Fruit fly (Drosophila melanogaster): ENCODE data around the gene CG9743.

- TF ChIP-seq Hr78 (GFP tag; optimal IDR thresholded peaks at IDR 0.05) (no peak), jim (GFP tag; optimal IDR thresholded peaks at IDR 0.05) (no peak), fru (GFP tag; optimal IDR thresholded peaks at IDR 0.05) (no peak), lola (GFP tag; optimal IDR thresholded peaks at IDR 0.05) (no peak), usp (GFP tag; optimal IDR thresholded peaks at IDR 0.05) (no peak), Sp1 (GFP tag; optimal IDR thresholded peaks at IDR 0.05) (no peak), Abd-B (GFP tag; optimal IDR thresholded peaks at IDR 0.05) (no peak), dsf (GFP tag; optimal IDR thresholded peaks at IDR 0.05; ENCODE audit: borderline replicate concordance) (no peak), HLH106 (tag; optimal IDR thresholded peaks at IDR 0.05) (no peak), psq (GFP tag; optimal IDR thresholded peaks at IDR 0.05) (no peak), Hr83 (GFP tag; optimal IDR thresholded peaks at IDR 0.05; ENCODE audit: poor library complexity, severe bottlenecking) (no peak), dmrt93B (GFP tag; optimal IDR thresholded peaks at IDR 0.05) (no peak)
These were observed 13.4 kb downstream of the CG9743 start for dm6 chr3R:30189398-30189797.

Data from whole organism, wandering third instar larva.